Worm (Caenorhabditis elegans) whole organism, young adult: ENCODE data around the gene srx-2.

Experiments used
- B0019.2 ChIP-seq: fragments of 200-800 bp; sonication (Bioruptor generic); conservative IDR thresholded peaks from 2 replicates; pipeline ENCODE4 v1.3.6; 2022; ENCODE audit warnings: missing genetic modification reagents, missing genetic modification characterization, missing compliant biosample characterization
- C17E4.6 ChIP-seq: fragments of 200-800 bp; sonication (Bioruptor generic); IDR thresholded peaks from 2 replicates; pipeline ENCODE4 v1.3.6; 2022; ENCODE audit warnings: missing genetic modification reagents, missing genetic modification characterization, missing compliant biosample characterization
- D2030.7 ChIP-seq: fragments of 200-800 bp; sonication (Bioruptor generic); IDR thresholded peaks from 2 replicates; pipeline ENCODE4 v1.3.6; 2022; ENCODE audit warnings: missing genetic modification reagents, missing genetic modification characterization, missing compliant biosample characterization
- F33H1.4 ChIP-seq: fragments of 200-800 bp; sonication (Bioruptor generic); IDR thresholded peaks from 2 replicates; pipeline ENCODE4 v1.3.6; 2022; ENCODE audit warnings: missing genetic modification reagents, missing genetic modification characterization, missing compliant biosample characterization
- K11D2.4 ChIP-seq: fragments of 200-800 bp; sonication (Bioruptor generic); IDR thresholded peaks from 2 replicates; pipeline ENCODE4 v1.3.6; 2022; ENCODE audit warnings: missing genetic modification reagents, missing genetic modification characterization, missing compliant biosample characterization
- T07F8.4 ChIP-seq: sonication (generic microtip); optimal IDR thresholded peaks from 2 replicates; lab custom pipeline; 2016; ENCODE audit warnings: mild to moderate bottlenecking, missing genetic modification characterization, moderate library complexity, missing compliant biosample characterization
- Y95B8A.8 ChIP-seq: fragments of 200-800 bp; sonication (Bioruptor generic); IDR thresholded peaks from 2 replicates; pipeline ENCODE4 v1.3.6; 2022; ENCODE audit warnings: missing genetic modification reagents, missing genetic modification characterization, missing compliant biosample characterization
- akir-1 ChIP-seq: fragments of 200-800 bp; sonication (Bioruptor generic); optimal IDR thresholded peaks from 2 replicates; lab custom pipeline; 2018; ENCODE audit warnings: mild to moderate bottlenecking, missing genetic modification characterization, moderate library complexity, missing compliant biosample characterization
- ama-1 ChIP-seq, 3 experiments: fragments of 150-350 bp in 1 of 3; sonication (generic microtip) in 2 of 3; optimal IDR thresholded peaks; 2 replicates each; lab custom pipeline; 2014 to 2018; ENCODE audit warnings: missing biosample characterization in 2 of 3, missing genetic modification characterization in 2 of 3, missing genetic modification reagents in 2 of 3
- aptf-2 ChIP-seq: fragments of 200-800 bp; sonication (Bioruptor generic); conservative IDR thresholded peaks from 2 replicates; pipeline ENCODE4 v1.3.6; 2022; ENCODE audit warnings: missing genetic modification reagents, missing genetic modification characterization, missing compliant biosample characterization
- athp-1 ChIP-seq: sonication (generic microtip); optimal IDR thresholded peaks from 2 replicates; lab custom pipeline; 2017; ENCODE audit warnings: mild to moderate bottlenecking, missing genetic modification characterization, missing compliant biosample characterization
- attf-3 ChIP-seq: fragments of 200-800 bp; sonication (Bioruptor generic); conservative IDR thresholded peaks from 2 replicates; pipeline ENCODE4 v1.3.6; 2022; ENCODE audit warnings: missing genetic modification reagents, missing genetic modification characterization, missing compliant biosample characterization
- ccch-3 ChIP-seq: fragments of 200-800 bp; sonication (Bioruptor generic); optimal IDR thresholded peaks from 2 replicates; lab custom pipeline; 2018; ENCODE audit warnings: mild to moderate bottlenecking, missing genetic modification characterization, missing compliant biosample characterization
- cebp-2 ChIP-seq: fragments of 200-800 bp; sonication (Bioruptor generic); IDR thresholded peaks from 2 replicates; pipeline ENCODE4 v1.3.6; 2022; ENCODE audit warnings: missing genetic modification characterization, missing compliant biosample characterization
- ceh-100 ChIP-seq: fragments of 200-800 bp; sonication (Bioruptor generic); IDR thresholded peaks from 2 replicates; pipeline ENCODE4 v1.3.6; 2022; ENCODE audit warnings: missing genetic modification reagents, missing genetic modification characterization, missing compliant biosample characterization
- ceh-40 ChIP-seq: fragments of 200-800 bp; sonication (Bioruptor generic); IDR thresholded peaks from 2 replicates; pipeline ENCODE4 v1.3.6; 2022; ENCODE audit warnings: missing genetic modification characterization, missing compliant biosample characterization
- ceh-91 ChIP-seq: fragments of 200-800 bp; sonication (Bioruptor generic); IDR thresholded peaks from 2 replicates; pipeline ENCODE4 v1.3.6; 2022; ENCODE audit warnings: missing genetic modification reagents, missing genetic modification characterization, missing compliant biosample characterization
- chd-7 ChIP-seq: sonication (generic microtip); optimal IDR thresholded peaks from 2 replicates; lab custom pipeline; 2016; ENCODE audit warnings: mild to moderate bottlenecking, missing genetic modification characterization, moderate library complexity, missing compliant biosample characterization
- egrh-3 ChIP-seq: fragments of 200-800 bp; sonication (Bioruptor generic); IDR thresholded peaks from 2 replicates; pipeline ENCODE4 v1.3.6; 2022; ENCODE audit warnings: missing genetic modification reagents, missing genetic modification characterization, missing compliant biosample characterization
- gei-17 ChIP-seq: fragments of 200-800 bp; sonication (Bioruptor generic); optimal IDR thresholded peaks from 2 replicates; lab custom pipeline; 2018; ENCODE audit warnings: mild to moderate bottlenecking, missing genetic modification characterization, missing compliant biosample characterization
- him-1 ChIP-seq: sonication (generic microtip); optimal IDR thresholded peaks from 2 replicates; lab custom pipeline; 2016; ENCODE audit warnings: missing genotype, missing genetic modification reagents, missing genetic modification characterization, missing compliant biosample characterization
- hlh-26 ChIP-seq: fragments of 200-800 bp; sonication (Bioruptor generic); conservative IDR thresholded peaks from 2 replicates; pipeline ENCODE4 v1.3.6; 2022; ENCODE audit warnings: missing genetic modification reagents, missing genetic modification characterization, missing compliant biosample characterization
- hmg-1.2 ChIP-seq: fragments of 200-800 bp; sonication (Bioruptor generic); IDR thresholded peaks from 2 replicates; pipeline ENCODE4 v1.3.6; 2022; ENCODE audit warnings: missing genetic modification reagents, missing genetic modification characterization, missing compliant biosample characterization
- lin-54 ChIP-seq: fragments of 200-800 bp; sonication (Bioruptor generic); optimal IDR thresholded peaks from 2 replicates; lab custom pipeline; 2018; ENCODE audit warnings: mild to moderate bottlenecking, missing genetic modification characterization, missing compliant biosample characterization
- lir-1 ChIP-seq: fragments of 200-800 bp; sonication (Bioruptor generic); conservative IDR thresholded peaks from 2 replicates; pipeline ENCODE4 v1.3.6; 2022; ENCODE audit warnings: missing genetic modification reagents, missing genetic modification characterization, missing compliant biosample characterization
- lsy-27 ChIP-seq: sonication (generic microtip); optimal IDR thresholded peaks from 2 replicates; lab custom pipeline; 2017; ENCODE audit warnings: missing genetic modification characterization, mild to moderate bottlenecking, missing compliant biosample characterization, antibody characterized with exemption, missing genotype, borderline replicate concordance; ENCODE audit not compliant: insufficient read depth
- madf-8 ChIP-seq: fragments of 200-800 bp; sonication (Bioruptor generic); conservative IDR thresholded peaks from 2 replicates; pipeline ENCODE4 v1.3.6; 2022; ENCODE audit warnings: missing genetic modification reagents, missing genetic modification characterization, missing compliant biosample characterization
- mcd-1 ChIP-seq: fragments of 200-800 bp; sonication (Bioruptor generic); IDR thresholded peaks from 2 replicates; pipeline ENCODE4 v1.3.6; 2022; ENCODE audit warnings: missing genetic modification reagents, missing genetic modification characterization, missing compliant biosample characterization
- nfya-2 ChIP-seq: fragments of 200-800 bp; sonication (Bioruptor generic); IDR thresholded peaks from 2 replicates; pipeline ENCODE4 v1.3.6; 2022; ENCODE audit warnings: missing genetic modification reagents, missing genetic modification characterization, missing compliant biosample characterization
- nfyb-1 ChIP-seq: fragments of 200-800 bp; sonication (Bioruptor generic); IDR thresholded peaks from 2 replicates; pipeline ENCODE4 v1.3.6; 2022; ENCODE audit warnings: missing genetic modification reagents, missing genetic modification characterization, missing compliant biosample characterization
- nhr-90 ChIP-seq: sonication (generic microtip); optimal IDR thresholded peaks from 2 replicates; lab custom pipeline; 2016; ENCODE audit warnings: missing genotype, mild to moderate bottlenecking, missing genetic modification characterization, missing compliant biosample characterization
- pbrm-1 ChIP-seq: fragments of 200-800 bp; sonication (Bioruptor generic); IDR thresholded peaks from 2 replicates; pipeline ENCODE4 v1.3.6; 2022; ENCODE audit warnings: missing genetic modification reagents, missing genetic modification characterization, missing compliant biosample characterization
- pha-4 ChIP-seq: fragments of 150-350 bp; sonication (generic microtip); optimal IDR thresholded peaks from 2 replicates; lab custom pipeline; 2014; ENCODE audit warnings: missing biosample characterization, missing genetic modification reagents, missing genetic modification characterization
- rcor-1 ChIP-seq: fragments of 200-800 bp; sonication (Bioruptor generic); IDR thresholded peaks from 2 replicates; pipeline ENCODE4 v1.3.6; 2022; ENCODE audit warnings: missing genetic modification reagents, missing genetic modification characterization, missing compliant biosample characterization
- rpc-1 ChIP-seq, 2 experiments: fragments of 150-350 bp in 1 of 2; sonication (generic microtip) in 1 of 2; optimal IDR thresholded peaks; 2 replicates each; lab custom pipeline; 2014 to 2018; ENCODE audit warnings: missing biosample characterization in 1 of 2, missing genetic modification characterization in 1 of 2, missing genetic modification reagents in 1 of 2, missing genotype in 1 of 2
- snpc-3.4 ChIP-seq: sonication (generic microtip); optimal IDR thresholded peaks from 2 replicates; lab custom pipeline; 2017; ENCODE audit warnings: missing genetic modification characterization, mild to moderate bottlenecking, missing compliant biosample characterization, antibody characterized with exemption, moderate library complexity, missing genotype, missing genetic modification reagents
- unc-130 ChIP-seq: sonication (generic microtip); optimal IDR thresholded peaks from 2 replicates; lab custom pipeline; 2016; ENCODE audit warnings: missing genetic modification reagents, missing genetic modification characterization, missing compliant biosample characterization
- unc-62 ChIP-seq: fragments of 150-350 bp; optimal IDR thresholded peaks from 2 replicates; lab custom pipeline; 2014; ENCODE audit warnings: missing biosample characterization, missing genetic modification reagents, missing genetic modification characterization
- xnd-1 ChIP-seq: sonication (generic microtip); optimal IDR thresholded peaks from 2 replicates; lab custom pipeline; 2016; ENCODE audit warnings: missing genotype, missing genetic modification reagents, missing genetic modification characterization, missing compliant biosample characterization
- zim-3 ChIP-seq: sonication (generic microtip); optimal IDR thresholded peaks from 2 replicates; lab custom pipeline; 2017; ENCODE audit warnings: mild to moderate bottlenecking, missing genetic modification characterization, moderate library complexity, missing compliant biosample characterization
- ztf-18 ChIP-seq: sonication (generic microtip); optimal IDR thresholded peaks from 2 replicates; lab custom pipeline; 2016; ENCODE audit warnings: missing genotype, mild to moderate bottlenecking, missing genetic modification characterization, missing compliant biosample characterization
- ztf-25 ChIP-seq: fragments of 200-800 bp; sonication (Bioruptor generic); IDR thresholded peaks from 2 replicates; pipeline ENCODE4 v1.3.6; 2022; ENCODE audit warnings: missing genetic modification reagents, missing genetic modification characterization, missing compliant biosample characterization
- ztf-28 ChIP-seq: fragments of 200-800 bp; sonication (Bioruptor generic); IDR thresholded peaks from 2 replicates; pipeline ENCODE4 v1.3.6; 2022; ENCODE audit warnings: missing genetic modification reagents, missing genetic modification characterization, missing compliant biosample characterization

Gene srx-2

ce11 chrV:8990194-8990649 is 19.1 kb upstream of the srx-2 start, which contains the start of gene F59E11.7:
TSS of gene F59E11.7 (plus strand) at chrV:8990244.
- TF ChIP-seq ceh-91 (GFP tag; lab: Robert Waterston, UW) (no peak), K11D2.4 (GFP tag; lab: Robert Waterston, UW) (no peak), unc-62 (GFP tag; lab: Kevin White, UChicago) (no peak), xnd-1 (tag; lab: Kevin White, UChicago) (no peak), madf-8 (GFP tag; lab: Robert Waterston, UW) (no peak), pha-4 (tag; lab: Kevin White, UChicago) (no peak)

- TF ChIP-seq D2030.7 (GFP tag; lab: Robert Waterston, UW) (no peak), B0019.2 (GFP tag; lab: Robert Waterston, UW) (no peak), ceh-100 (GFP tag; lab: Robert Waterston, UW) (no peak), attf-3 (GFP tag; lab: Robert Waterston, UW) (no peak), akir-1 (no peak), zim-3 (tag; lab: Kevin White, UChicago) (no peak), ceh-40 (no peak), athp-1 (tag; lab: Kevin White, UChicago) (no peak)
- TF ChIP-seq, all 124 proteins: peak for 0
Measured at ce11 chrV:8991679-8992078, 17.6 kb upstream of the srx-2 start, which contains the start of gene F59E11.6. TSS of gene F59E11.6 (plus strand) at chrV:8991789.

- TF ChIP-seq unc-130 (GFP tag; lab: Kevin White, UChicago) (no peak), ccch-3 (no peak), Y95B8A.8 (no peak), ama-1 (optimal IDR thresholded peaks at IDR 0.05; lab: Kevin White, UChicago) (no peak), ama-1 (GFP tag; optimal IDR thresholded peaks at IDR 0.05; lab: Kevin White, UChicago) (no peak), rpc-1 (optimal IDR thresholded peaks at IDR 0.05; lab: Kevin White, UChicago) (no peak), rpc-1 (tag; optimal IDR thresholded peaks at IDR 0.05; lab: Kevin White, UChicago) (no peak), hlh-26 (no peak), ceh-91 (GFP tag; lab: Robert Waterston, UW) (no peak), pbrm-1 (GFP tag; lab: Robert Waterston, UW) (no peak), nfyb-1 (no peak), gei-17 (no peak), K11D2.4 (GFP tag; lab: Robert Waterston, UW) (no peak), him-1 (tag; lab: Kevin White, UChicago) (no peak), ztf-18 (tag; lab: Kevin White, UChicago) (no peak), egrh-3 (no peak), lsy-27 (tag; lab: Kevin White, UChicago) (no peak)
Measured at ce11 chrV:8994272-8994671, 15.0 kb upstream of the srx-2 start.

- no peak for TF ChIP-seq F33H1.4 (GFP tag; lab: Robert Waterston, UW)
- no peak for TF ChIP-seq cebp-2 (GFP tag; lab: Robert Waterston, UW)
- no peak for TF ChIP-seq ztf-28 (GFP tag; lab: Robert Waterston, UW)
- TF ChIP-seq nhr-90 (tag; lab: Kevin White, UChicago) = no peak
- no peak for TF ChIP-seq hmg-1.2 (GFP tag; lab: Robert Waterston, UW)
Measured at ce11 chrV:8994801-8995200, 14.5 kb upstream of the srx-2 start, which contains the start of gene F59E11.5. TSS of gene F59E11.5 (plus strand) at chrV:8995101.

- TF ChIP-seq lin-54 (GFP tag; lab: Kevin White, UChicago) (no peak), mcd-1 (GFP tag; lab: Robert Waterston, UW) (no peak), rcor-1 (GFP tag; lab: Robert Waterston, UW) (no peak), nfya-2 (no peak), T07F8.4 (tag; lab: Kevin White, UChicago) (no peak), chd-7 (no peak), aptf-2 (no peak), C17E4.6 (GFP tag; lab: Robert Waterston, UW) (no peak), snpc-3.4 (no peak), lir-1 (GFP tag; lab: Robert Waterston, UW) (no peak), ztf-25 (GFP tag; lab: Robert Waterston, UW) (no peak)
- TF ChIP-seq, all 124 proteins: peak for 0
Measured at ce11 chrV:9001175-9001574, 8.1 kb upstream of the srx-2 start, which contains the start of gene F59E11.2. TSS of gene F59E11.2 (plus strand) at chrV:9001475.
